Fruit fly (Drosophila melanogaster) whole organism, prepupa: ENCODE measurements around the gene CG9133.
A peak's percentile ranks its signal among the peaks of the same experiment; 100 is the strongest.

Source experiments
- Blimp-1 ChIP-seq: fragments of 200-800 bp; sonication (Bioruptor generic); optimal IDR thresholded peaks from 3 replicates; lab custom pipeline; 2017; ENCODE audit warnings: missing biosample characterization, missing genetic modification characterization, mild to moderate bottlenecking, moderate library complexity, missing genetic modification reagents
- CG10631 ChIP-seq: fragments of 200-800 bp; sonication (Bioruptor generic); optimal IDR thresholded peaks from 2 replicates; lab custom pipeline; 2016; ENCODE audit warnings: missing biosample characterization, missing genetic modification characterization
- CG11762 ChIP-seq: fragments of 200-800 bp; sonication (Bioruptor generic); optimal IDR thresholded peaks from 3 replicates; lab custom pipeline; 2016; ENCODE audit warnings: missing biosample characterization, missing genetic modification characterization; ENCODE audit not compliant: insufficient read depth
- CG15336 ChIP-seq: fragments of 200-800 bp; sonication (Bioruptor generic); IDR thresholded peaks from 2 replicates; pipeline ENCODE4 v1.3.6; 2022; ENCODE audit warnings: missing biosample characterization, missing genetic modification characterization
- CG1621 ChIP-seq: fragments of 200-800 bp; sonication (Bioruptor generic); optimal IDR thresholded peaks from 3 replicates; lab custom pipeline; 2018; ENCODE audit warnings: missing biosample characterization, mild to moderate bottlenecking, missing genetic modification characterization
- CG16779 ChIP-seq: fragments of 200-800 bp; sonication (Bioruptor generic); optimal IDR thresholded peaks from 3 replicates; lab custom pipeline; 2017; ENCODE audit warnings: missing biosample characterization, mild to moderate bottlenecking, missing genetic modification characterization
- CG3032 ChIP-seq: fragments of 200-800 bp; optimal IDR thresholded peaks from 2 replicates; lab custom pipeline; 2019; ENCODE audit warnings: missing biosample characterization, mild to moderate bottlenecking, missing genetic modification characterization, moderate library complexity
- CG31627 ChIP-seq: fragments of 200-800 bp; sonication (Bioruptor generic); optimal IDR thresholded peaks from 3 replicates; lab custom pipeline; 2016; ENCODE audit warnings: missing biosample characterization, missing genetic modification characterization
- CG3919 ChIP-seq: fragments of 200-800 bp; sonication (Bioruptor generic); optimal IDR thresholded peaks from 3 replicates; lab custom pipeline; 2016; ENCODE audit warnings: missing biosample characterization, missing genetic modification characterization
- CG6163 ChIP-seq: fragments of 200-800 bp; sonication (Bioruptor generic); IDR thresholded peaks from 3 replicates; pipeline ENCODE4 v1.3.6; 2022; ENCODE audit warnings: missing biosample characterization, missing genetic modification characterization
- CG6276 ChIP-seq: fragments of 200-800 bp; sonication (Bioruptor generic); optimal IDR thresholded peaks from 2 replicates; lab custom pipeline; 2017; ENCODE audit warnings: missing biosample characterization, mild to moderate bottlenecking, missing genetic modification characterization
- CG6792 ChIP-seq: fragments of 200-800 bp; sonication (Bioruptor generic); optimal IDR thresholded peaks from 3 replicates; lab custom pipeline; 2016; ENCODE audit warnings: missing biosample characterization, missing genetic modification characterization
- CG6854 ChIP-seq: fragments of 200-800 bp; sonication (Bioruptor generic); optimal IDR thresholded peaks from 2 replicates; lab custom pipeline; 2017; ENCODE audit warnings: missing biosample characterization, mild to moderate bottlenecking, missing genetic modification characterization
- CG7368 ChIP-seq: fragments of 200-800 bp; sonication (Bioruptor generic); optimal IDR thresholded peaks from 3 replicates; lab custom pipeline; 2016; ENCODE audit warnings: missing biosample characterization, missing genetic modification characterization
- CG8119 ChIP-seq: fragments of 200-800 bp; sonication (Bioruptor generic); IDR thresholded peaks from 3 replicates; pipeline ENCODE4 v1.3.6; 2022; ENCODE audit warnings: missing biosample characterization, missing genetic modification characterization
- Eip75B ChIP-seq: fragments of 200-800 bp; sonication (Bioruptor generic); optimal IDR thresholded peaks from 3 replicates; lab custom pipeline; 2016; ENCODE audit warnings: missing biosample characterization, missing genetic modification characterization
- Eip78C ChIP-seq: fragments of 200-800 bp; sonication (Bioruptor generic); peaks from one replicate; lab custom pipeline; 2016; ENCODE audit warnings: missing biosample characterization, missing genetic modification characterization
- Hr38 ChIP-seq: sonication (Bioruptor generic); optimal IDR thresholded peaks from 2 replicates; lab custom pipeline; 2016; ENCODE audit warnings: missing biosample characterization, missing genetic modification characterization
- Hr39 ChIP-seq: fragments of 200-800 bp; sonication (Bioruptor generic); optimal IDR thresholded peaks from 2 replicates; lab custom pipeline; 2016; ENCODE audit warnings: missing biosample characterization, missing genetic modification characterization
- Lpt ChIP-seq: fragments of 200-800 bp; sonication (Bioruptor generic); optimal IDR thresholded peaks from 3 replicates; lab custom pipeline; 2016; ENCODE audit warnings: missing biosample characterization, missing genetic modification characterization
- Met ChIP-seq: fragments of 200-800 bp; sonication (Bioruptor generic); optimal IDR thresholded peaks from 3 replicates; lab custom pipeline; 2016; ENCODE audit warnings: missing biosample characterization, missing genetic modification characterization
- Sox102F ChIP-seq: fragments of 200-800 bp; sonication (Bioruptor generic); optimal IDR thresholded peaks from 2 replicates; lab custom pipeline; 2016; ENCODE audit warnings: missing biosample characterization, mild to moderate bottlenecking, missing genetic modification characterization
- Sox15 ChIP-seq: fragments of 200-800 bp; sonication (Bioruptor generic); optimal IDR thresholded peaks from 3 replicates; lab custom pipeline; 2016; ENCODE audit warnings: missing biosample characterization, missing genetic modification characterization
- achi ChIP-seq: fragments of 200-800 bp; sonication (Bioruptor generic); optimal IDR thresholded peaks from 3 replicates; lab custom pipeline; 2016; ENCODE audit warnings: missing biosample characterization, missing genetic modification characterization
- acj6 ChIP-seq: fragments of 200-800 bp; sonication (Bioruptor generic); optimal IDR thresholded peaks from 3 replicates; lab custom pipeline; 2016; ENCODE audit warnings: missing biosample characterization, missing genetic modification characterization
- cyc ChIP-seq: fragments of 200-800 bp; sonication (Bioruptor generic); optimal IDR thresholded peaks from 3 replicates; lab custom pipeline; 2016; ENCODE audit warnings: missing biosample characterization, missing genetic modification characterization
- dsx ChIP-seq: fragments of 200-800 bp; optimal IDR thresholded peaks from 3 replicates; lab custom pipeline; 2019; ENCODE audit warnings: missing biosample characterization, mild to moderate bottlenecking, missing genetic modification characterization, moderate library complexity; ENCODE audit not compliant: poor library complexity, severe bottlenecking
- eg ChIP-seq: fragments of 200-800 bp; sonication (Bioruptor generic); IDR thresholded peaks from 3 replicates; pipeline ENCODE4 v1.3.6; 2022; ENCODE audit warnings: missing biosample characterization, missing genetic modification characterization
- fd59A ChIP-seq: fragments of 200-800 bp; sonication (Bioruptor generic); optimal IDR thresholded peaks from 2 replicates; lab custom pipeline; 2017; ENCODE audit warnings: missing biosample characterization, mild to moderate bottlenecking, missing genetic modification characterization, missing genetic modification reagents
- lz ChIP-seq: fragments of 200-800 bp; sonication (Bioruptor generic); optimal IDR thresholded peaks from 3 replicates; lab custom pipeline; 2016; ENCODE audit warnings: missing biosample characterization, missing genetic modification characterization
- net ChIP-seq: fragments of 200-800 bp; sonication (Bioruptor generic); optimal IDR thresholded peaks from 3 replicates; lab custom pipeline; 2016; ENCODE audit warnings: missing biosample characterization, missing genetic modification characterization
- pdm3 ChIP-seq: fragments of 200-800 bp; sonication (Bioruptor generic); optimal IDR thresholded peaks from 3 replicates; lab custom pipeline; 2016; ENCODE audit warnings: missing biosample characterization, missing genetic modification characterization
- spab ChIP-seq: fragments of 200-800 bp; sonication (Bioruptor generic); optimal IDR thresholded peaks from 2 replicates; lab custom pipeline; 2017; ENCODE audit warnings: missing biosample characterization, mild to moderate bottlenecking, missing genetic modification characterization, missing genetic modification reagents
- ss ChIP-seq, 2 experiments: fragments of 200-800 bp; sonication (Bioruptor generic); optimal IDR thresholded peaks; 2 replicates in 1 of 2; 3 replicates in 1 of 2; lab custom pipeline; 2017 to 2018; ENCODE audit warnings: mild to moderate bottlenecking in 2 of 2, missing biosample characterization in 2 of 2, missing genetic modification characterization in 2 of 2, moderate library complexity in 1 of 2
- svp ChIP-seq: fragments of 200-800 bp; sonication (Bioruptor generic); peaks from one replicate; lab custom pipeline; 2016; ENCODE audit warnings: missing biosample characterization, missing genetic modification characterization
- topi ChIP-seq: fragments of 200-800 bp; sonication (Bioruptor generic); optimal IDR thresholded peaks from 3 replicates; lab custom pipeline; 2016; ENCODE audit warnings: missing biosample characterization, missing genetic modification characterization
- vri ChIP-seq: fragments of 200-800 bp; sonication (Bioruptor generic); optimal IDR thresholded peaks from 3 replicates; lab custom pipeline; 2016; ENCODE audit warnings: missing biosample characterization, mild to moderate bottlenecking, missing genetic modification characterization

The CG9133 gene

DNA sequence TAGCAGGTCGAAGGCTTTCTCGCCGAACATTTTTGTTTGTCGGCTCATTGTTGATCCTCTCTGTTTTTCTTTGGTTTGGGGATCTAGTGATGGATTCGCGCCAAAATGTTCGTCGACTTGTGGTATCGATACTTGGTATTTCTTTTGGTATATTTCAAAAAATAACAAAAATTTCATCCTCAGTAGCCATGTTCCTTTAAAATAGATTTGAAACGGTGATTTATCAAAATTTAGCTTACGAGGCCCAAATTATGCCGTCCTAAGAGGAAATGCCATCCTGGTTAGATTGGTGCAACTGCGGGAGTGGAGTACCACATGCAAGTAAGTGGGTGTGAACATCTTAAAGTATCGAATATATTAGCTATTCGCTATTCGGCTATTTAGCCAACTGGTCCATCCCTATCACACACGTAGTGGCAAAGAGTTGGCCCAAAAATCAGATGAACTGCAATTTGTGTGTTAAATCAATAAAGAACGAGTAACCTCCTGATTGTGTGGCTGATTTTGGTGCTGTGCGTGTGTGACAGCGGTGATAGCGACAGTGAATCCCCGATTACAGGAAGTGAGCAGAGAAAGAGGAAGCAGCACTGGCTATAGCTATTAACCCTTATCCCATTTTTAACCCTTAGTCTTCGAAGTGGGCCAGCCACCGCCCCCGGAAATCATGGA, 4.1 kb upstream of the CG9133 start, which contains the start of the genes Psf1 and Sac1 (continued):
- TF ChIP-seq lz (GFP tag; lab: Kevin White, UChicago): peak; percentile 32
- peak; percentile 45 for TF ChIP-seq acj6 (GFP tag; lab: Kevin White, UChicago)
- TF ChIP-seq topi: peak; percentile 27
- TF ChIP-seq Hr38 (GFP tag; lab: Kevin White, UChicago): no peak
- peak; percentile 86 for TF ChIP-seq Eip78C (GFP tag; lab: Kevin White, UChicago)
- peak; percentile 61 for TF ChIP-seq CG31627 (GFP tag; lab: Kevin White, UChicago)
- TF ChIP-seq fd59A: no peak
- TF ChIP-seq Eip75B (GFP tag; lab: Kevin White, UChicago): no peak
- peak; percentile 58 for TF ChIP-seq CG3032 (tag; lab: Kevin White, UChicago)
- TF ChIP-seq CG8119: no peak
- TF ChIP-seq CG3919 (GFP tag; lab: Kevin White, UChicago): peak; percentile 40
- peak; percentile 34 for TF ChIP-seq CG10631
- peak; percentile 54 for TF ChIP-seq cyc (GFP tag; lab: Kevin White, UChicago)
- peak; percentile 4 for TF ChIP-seq Sox15 (GFP tag; lab: Kevin White, UChicago)
- TF ChIP-seq Hr39: peak; percentile 72
- no peak for TF ChIP-seq CG16779 (tag; lab: Kevin White, UChicago)
- TF ChIP-seq CG11762 (GFP tag; lab: Kevin White, UChicago): no peak

- TF ChIP-seq lz (GFP tag; lab: Kevin White, UChicago) (no peak), Lpt (no peak), acj6 (GFP tag; lab: Kevin White, UChicago) (no peak)
These were observed 1.4 kb upstream of the CG9133 start, which contains the start of gene Bfc for dm6 chr3L:1250396-1250795. TSS of gene Bfc (plus strand) at chr3L:1250696.

dm6 chr3L:1256061-1256780, 4.4 kb downstream of the CG9133 start, which contains the start of gene tfc:
TSS of gene tfc (plus strand) at chr3L:1256449.
- TF ChIP-seq CG6276 (peak; percentile 10), CG15336 (GFP tag; lab: Robert Waterston, UW) (peak; percentile 23; the same call in 1 of the 2 replicates), dsx (peak; percentile 8), net (GFP tag; lab: Kevin White, UChicago) (peak; percentile 16), CG6163 (GFP tag; lab: Robert Waterston, UW) (no peak; the same call in 1 of the 3 replicates), ss (GFP tag; optimal IDR thresholded peaks at IDR 0.05; lab: Kevin White, UChicago) (peak in 1 of 2 experiments; percentile 28), CG7368 (no peak), spab (GFP tag; lab: Kevin White, UChicago) (no peak), Blimp-1 (GFP tag; lab: Kevin White, UChicago) (peak; percentile 94), Sox15 (GFP tag; lab: Kevin White, UChicago) (no peak), pdm3 (no peak), CG6792 (GFP tag; lab: Kevin White, UChicago) (peak; percentile 4), CG8119 (peak; percentile 37; the same call in 2 of the 3 replicates), CG1621 (tag; lab: Kevin White, UChicago) (peak; percentile 19), Sox102F (peak; percentile 34), Met (GFP tag; lab: Kevin White, UChicago) (no peak), CG6854 (GFP tag; lab: Kevin White, UChicago) (peak; percentile 64), eg (GFP tag; lab: Robert Waterston, UW) (peak; percentile 52; the same call in 2 of the 3 replicates), vri (GFP tag; lab: Kevin White, UChicago) (peak; percentile 72), svp (GFP tag; lab: Kevin White, UChicago) (no peak), achi (GFP tag; lab: Kevin White, UChicago) (peak; percentile 13), CG3032 (tag; lab: Kevin White, UChicago) (no peak), CG3919 (GFP tag; lab: Kevin White, UChicago) (peak; percentile 23), Eip78C (GFP tag; lab: Kevin White, UChicago) (peak; percentile 72)
